Worm (Caenorhabditis elegans): Measurements from ENCODE around the gene F14H12.3.

The F14H12.3 gene

DNA sequence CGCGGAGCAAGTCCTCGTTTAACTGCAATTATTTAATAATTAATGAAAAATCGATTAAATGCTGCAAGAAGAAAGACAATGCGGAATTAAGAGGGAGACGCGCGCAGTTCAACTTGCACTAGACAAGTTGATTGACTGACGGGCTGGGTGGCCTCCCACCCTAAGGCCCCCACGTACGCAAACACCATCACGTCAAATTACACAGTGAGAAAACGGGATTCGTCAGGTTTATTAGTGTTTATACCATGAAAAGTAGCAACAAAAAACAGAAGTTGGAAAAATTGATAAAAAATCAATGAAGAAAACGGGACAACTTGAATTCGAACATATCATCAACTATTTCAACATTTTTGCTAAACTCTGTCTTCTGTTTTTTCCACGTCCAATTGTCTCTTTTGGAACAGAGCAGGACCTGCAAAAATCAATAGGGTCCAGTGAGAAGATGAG, 36.4 kb upstream of the F14H12.3 start (continued):
- TF ChIP-seq arid-1 (GFP tag; conservative IDR thresholded peaks at IDR 0.05) (no peak), hmg-1.1 (GFP tag; IDR thresholded peaks at IDR 0.05) (peak; percentile 65), dpl-1 (GFP tag; optimal IDR thresholded peaks at IDR 0.05) (peak; percentile 39), daf-16 (GFP tag; optimal IDR thresholded peaks at IDR 0.05) (no peak), daf-16 (tag; optimal IDR thresholded peaks at IDR 0.05) (peak; percentile 67), duxl-1 (tag; optimal IDR thresholded peaks at IDR 0.05; ENCODE audit: poor library complexity) (no peak), aha-1 (tag) (peak; percentile 43), unc-39 (tag; optimal IDR thresholded peaks at IDR 0.05) (no peak), ztf-7 (tag; optimal IDR thresholded peaks at IDR 0.05) (no peak)

DNA sequence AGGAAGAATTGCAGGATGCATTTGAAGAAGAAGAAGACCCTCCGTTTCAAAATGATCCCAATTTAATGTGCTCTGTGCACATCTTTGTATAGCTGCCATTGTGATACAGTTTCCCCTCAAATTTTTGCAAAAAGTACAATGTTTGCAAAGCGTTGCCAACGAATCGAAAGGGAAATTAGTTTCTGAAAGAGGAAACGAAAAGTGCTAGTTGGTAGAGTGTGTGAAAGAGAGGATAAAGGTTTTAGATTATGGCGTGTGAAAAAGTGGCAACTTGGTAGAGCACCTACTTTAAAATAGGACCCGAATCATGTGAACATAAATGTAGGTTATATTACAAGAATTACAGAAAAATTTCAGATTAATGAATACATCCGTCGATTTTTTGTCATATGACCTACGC, 32.3 kb upstream of the F14H12.3 start, which contains the start of gene C52B9.8:
Gene C52B9.8, minus strand, starts transcription at position 101 of the 400 bp plus-strand sequence.
- TF ChIP-seq ceh-20 (GFP tag; IDR thresholded peaks at IDR 0.05): no peak
- TF ChIP-seq gei-8 (GFP tag; optimal IDR thresholded peaks at IDR 0.05): no peak
- TF ChIP-seq T20F7.1 (GFP tag; optimal IDR thresholded peaks at IDR 0.05): no peak
- no peak for TF ChIP-seq aha-1 (tag)
- no peak for TF ChIP-seq ctbp-1 (GFP tag; IDR thresholded peaks at IDR 0.05)
- TF ChIP-seq nhr-76 (tag; optimal IDR thresholded peaks at IDR 0.05): no peak
- TF ChIP-seq dmd-9 (GFP tag; IDR thresholded peaks at IDR 0.05): no peak
- no peak for TF ChIP-seq zfp-3 (GFP tag; conservative IDR thresholded peaks at IDR 0.05)
- no peak for TF ChIP-seq nhr-77 (tag; optimal IDR thresholded peaks at IDR 0.05)
- no peak for TF ChIP-seq mxl-2 (GFP tag; conservative IDR thresholded peaks at IDR 0.05)
- no peak for TF ChIP-seq ceh-82 (tag; optimal IDR thresholded peaks at IDR 0.05)
- no peak for TF ChIP-seq tag-97 (GFP tag; IDR thresholded peaks at IDR 0.05)
- TF ChIP-seq set-16 (GFP tag; IDR thresholded peaks at IDR 0.05): no peak
- no peak for TF ChIP-seq Y5F2A.4 (GFP tag; optimal IDR thresholded peaks at IDR 0.05)
- no peak for TF ChIP-seq ceh-44 (GFP tag; IDR thresholded peaks at IDR 0.05)
- no peak for TF ChIP-seq ztf-7 (tag; optimal IDR thresholded peaks at IDR 0.05)
- TF ChIP-seq lin-38 (GFP tag; IDR thresholded peaks at IDR 0.05): no peak

DNA sequence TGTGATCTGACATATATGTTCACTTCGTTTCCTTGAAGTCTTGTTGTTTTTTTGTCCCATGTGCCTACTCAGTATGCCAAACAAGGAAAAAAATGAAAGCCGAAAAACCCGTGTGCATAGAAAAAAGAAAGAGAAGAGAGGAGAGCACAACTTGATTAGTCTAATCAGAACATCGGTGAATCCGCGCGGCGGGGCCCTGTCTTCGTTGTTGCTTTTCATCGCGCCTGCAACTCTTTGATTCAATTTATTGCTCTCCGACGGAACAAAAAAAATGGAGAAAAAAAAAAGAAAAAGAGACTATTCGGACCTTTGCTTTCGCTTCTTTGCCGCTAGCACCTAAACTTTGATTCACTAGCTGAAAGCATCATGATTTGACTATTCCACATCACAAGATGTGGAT, 29.1 kb upstream of the F14H12.3 start:
- TF ChIP-seq nhr-76 (tag; optimal IDR thresholded peaks at IDR 0.05): no peak
- TF ChIP-seq ztf-7 (tag; optimal IDR thresholded peaks at IDR 0.05): no peak
- no peak for TF ChIP-seq daf-16 (GFP tag; optimal IDR thresholded peaks at IDR 0.05)
- no peak for TF ChIP-seq daf-16 (tag; optimal IDR thresholded peaks at IDR 0.05)
- no peak for TF ChIP-seq ama-1 (optimal IDR thresholded peaks at IDR 0.05)
- TF ChIP-seq mdl-1 (tag; optimal IDR thresholded peaks at IDR 0.05): no peak
- TF ChIP-seq ces-1 (GFP tag; optimal IDR thresholded peaks at IDR 0.05): peak; percentile 83
- no peak for TF ChIP-seq pha-4 (GFP tag; IDR thresholded peaks at IDR 0.05)
- TF ChIP-seq pha-4 (tag; optimal IDR thresholded peaks at IDR 0.05): no peak
- TF ChIP-seq fos-1 (tag; optimal IDR thresholded peaks at IDR 0.05): no peak
- no peak for TF ChIP-seq lin-13 (GFP tag; optimal IDR thresholded peaks at IDR 0.05)
- no peak for TF ChIP-seq F10B5.3 (tag; optimal IDR thresholded peaks at IDR 0.05)
- TF ChIP-seq fkh-10 (GFP tag; optimal IDR thresholded peaks at IDR 0.05): peak; percentile 90
- TF ChIP-seq lir-3 (tag; optimal IDR thresholded peaks at IDR 0.05): no peak
- no peak for TF ChIP-seq nhr-11 (tag; optimal IDR thresholded peaks at IDR 0.05)
- peak; percentile 65 for TF ChIP-seq ctbp-1 (GFP tag; IDR thresholded peaks at IDR 0.05)

DNA sequence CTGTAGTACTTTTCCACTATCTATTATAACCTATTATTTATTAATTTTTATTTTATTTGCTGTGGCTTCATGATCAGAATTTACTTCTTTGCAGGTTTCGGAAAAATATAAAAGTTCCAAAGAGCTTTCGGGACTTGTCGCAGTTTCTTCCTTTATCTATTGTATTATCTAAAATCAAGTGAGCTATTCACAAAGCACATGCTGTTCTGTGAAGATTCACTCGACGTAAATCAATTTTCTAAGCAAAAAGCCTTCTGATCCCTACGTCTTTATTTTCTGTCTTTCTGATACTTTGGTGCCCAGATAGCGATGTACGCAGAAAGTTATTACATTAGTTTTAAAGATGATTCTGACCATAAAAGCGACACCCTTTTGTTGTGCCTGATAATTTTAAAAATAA, 26.9 kb upstream of the F14H12.3 start:
- TF ChIP-seq F44E2.7 (GFP tag; IDR thresholded peaks at IDR 0.05): no peak
- TF ChIP-seq dpl-1 (GFP tag; optimal IDR thresholded peaks at IDR 0.05): no peak
- TF ChIP-seq ces-1 (GFP tag; optimal IDR thresholded peaks at IDR 0.05): peak; percentile 31
- no peak for TF ChIP-seq aha-1 (tag)
- TF ChIP-seq snpc-4 (tag; optimal IDR thresholded peaks at IDR 0.05): no peak
- no peak for TF ChIP-seq F26F4.8 (GFP tag; conservative IDR thresholded peaks at IDR 0.05)
- TF ChIP-seq ceh-82 (tag; optimal IDR thresholded peaks at IDR 0.05): no peak
- TF ChIP-seq fkh-10 (GFP tag; optimal IDR thresholded peaks at IDR 0.05): peak; percentile 82
- no peak for TF ChIP-seq pha-4 (GFP tag; IDR thresholded peaks at IDR 0.05)
- TF ChIP-seq pha-4 (tag; optimal IDR thresholded peaks at IDR 0.05): no peak
